Fruit fly (Drosophila melanogaster) whole organism, embryonic: Measurements from ENCODE around the gene CG11158.
A peak's percentile ranks its signal among the peaks of the same experiment; 100 is the strongest.

ENCODE experiments used
- Abd-B ChIP-seq: fragments of 200-800 bp; sonication (Bioruptor generic); optimal IDR thresholded peaks from 2 replicates; lab custom pipeline; 2018; ENCODE audit warnings: missing biosample characterization, mild to moderate bottlenecking, missing genetic modification characterization, moderate library complexity
- Adf1 ChIP-seq: fragments of 200-800 bp; sonication (Bioruptor generic); IDR thresholded peaks from 2 replicates; pipeline ENCODE4 v1.3.6; 2022; ENCODE audit warnings: missing biosample characterization, missing genetic modification characterization
- CG10274 ChIP-seq: fragments of 200-800 bp; sonication (Bioruptor generic); optimal IDR thresholded peaks from 3 replicates; lab custom pipeline; 2017; ENCODE audit warnings: missing biosample characterization, mild to moderate bottlenecking, missing genetic modification characterization
- CG10321 ChIP-seq: fragments of 200-800 bp; sonication (Bioruptor generic); IDR thresholded peaks from 2 replicates; pipeline ENCODE4 v1.3.6; 2022; ENCODE audit warnings: missing biosample characterization, missing genetic modification characterization
- CG10543 ChIP-seq: fragments of 200-800 bp; sonication (Bioruptor generic); optimal IDR thresholded peaks from 3 replicates; lab custom pipeline; 2017; ENCODE audit warnings: missing biosample characterization, mild to moderate bottlenecking, missing genetic modification characterization, moderate library complexity
- CG12219 ChIP-seq: fragments of 200-800 bp; sonication (Bioruptor generic); optimal IDR thresholded peaks from 3 replicates; lab custom pipeline; 2018; ENCODE audit warnings: missing biosample characterization, mild to moderate bottlenecking, missing genetic modification characterization
- CG13894 ChIP-seq: fragments of 200-800 bp; sonication (Bioruptor generic); optimal IDR thresholded peaks from 3 replicates; lab custom pipeline; 2018; ENCODE audit warnings: missing biosample characterization, mild to moderate bottlenecking, missing genetic modification characterization, moderate library complexity
- CG15514 ChIP-seq: fragments of 200-800 bp; sonication (Bioruptor generic); optimal IDR thresholded peaks from 3 replicates; lab custom pipeline; 2017; ENCODE audit warnings: missing biosample characterization, missing genetic modification characterization, mild to moderate bottlenecking, moderate library complexity, missing genetic modification reagents
- CG1602 ChIP-seq: fragments of 200-800 bp; sonication (Bioruptor generic); optimal IDR thresholded peaks from 3 replicates; lab custom pipeline; 2016; ENCODE audit warnings: missing biosample characterization, missing genetic modification characterization
- CG17612 ChIP-seq: fragments of 200-800 bp; sonication (Bioruptor generic); IDR thresholded peaks from 2 replicates; pipeline ENCODE4 v1.3.6; 2022; ENCODE audit warnings: missing biosample characterization, missing genetic modification characterization
- CG18262 ChIP-seq: fragments of 200-800 bp; optimal IDR thresholded peaks from 3 replicates; lab custom pipeline; 2019; ENCODE audit warnings: missing biosample characterization, mild to moderate bottlenecking, missing genetic modification characterization, moderate library complexity
- CG1832 ChIP-seq: fragments of 200-800 bp; sonication (Bioruptor generic); optimal IDR thresholded peaks from 2 replicates; lab custom pipeline; 2017; ENCODE audit warnings: missing biosample characterization, mild to moderate bottlenecking, missing genetic modification characterization, inconsistent platforms
- CG2120 ChIP-seq: fragments of 200-800 bp; sonication (Bioruptor generic); optimal IDR thresholded peaks from 3 replicates; lab custom pipeline; 2016; ENCODE audit warnings: missing biosample characterization, missing genetic modification characterization
- CG2678 ChIP-seq: fragments of 200-800 bp; sonication (Bioruptor generic); optimal IDR thresholded peaks from 3 replicates; lab custom pipeline; 2019; ENCODE audit warnings: missing biosample characterization, mild to moderate bottlenecking, missing genetic modification characterization, moderate library complexity
- CG32772 ChIP-seq: fragments of 200-800 bp; sonication (Bioruptor generic); IDR thresholded peaks from 2 replicates; pipeline ENCODE4 v1.3.6; 2022; ENCODE audit warnings: missing biosample characterization, missing genetic modification characterization
- CG3281 ChIP-seq: fragments of 200-800 bp; sonication (Bioruptor generic); optimal IDR thresholded peaks from 3 replicates; lab custom pipeline; 2017; ENCODE audit warnings: missing biosample characterization, mild to moderate bottlenecking, missing genetic modification characterization
- CG3847 ChIP-seq: fragments of 200-800 bp; sonication (Bioruptor generic); IDR thresholded peaks from 2 replicates; pipeline ENCODE4 v1.3.6; 2022; ENCODE audit warnings: missing biosample characterization, missing genetic modification characterization
- CG4707 ChIP-seq: fragments of 200-800 bp; sonication (Bioruptor generic); optimal IDR thresholded peaks from 2 replicates; lab custom pipeline; 2018; ENCODE audit warnings: missing biosample characterization, mild to moderate bottlenecking, missing genetic modification characterization, moderate library complexity
- CG4854 ChIP-seq: fragments of 200-800 bp; sonication (Bioruptor generic); optimal IDR thresholded peaks from 2 replicates; lab custom pipeline; 2016; ENCODE audit warnings: missing biosample characterization, missing genetic modification characterization, inconsistent platforms
- CG5953 ChIP-seq: fragments of 200-800 bp; sonication (Bioruptor generic); IDR thresholded peaks from 2 replicates; pipeline ENCODE4 v1.3.6; 2022; ENCODE audit warnings: missing biosample characterization, missing genetic modification characterization
- CG7786 ChIP-seq: fragments of 200-800 bp; sonication (Bioruptor generic); optimal IDR thresholded peaks from 2 replicates; lab custom pipeline; 2016; ENCODE audit warnings: missing biosample characterization, missing genetic modification characterization
- CG8281 ChIP-seq: fragments of 200-800 bp; sonication (Bioruptor generic); optimal IDR thresholded peaks from 2 replicates; lab custom pipeline; 2018; ENCODE audit warnings: missing biosample characterization, mild to moderate bottlenecking, missing genetic modification characterization, moderate library complexity
- CG9215 ChIP-seq: fragments of 200-800 bp; sonication (Bioruptor generic); IDR thresholded peaks from 2 replicates; pipeline ENCODE4 v1.3.6; 2022; ENCODE audit warnings: missing biosample characterization, missing genetic modification characterization
- D19B ChIP-seq: fragments of 200-800 bp; sonication (Bioruptor generic); optimal IDR thresholded peaks from 2 replicates; lab custom pipeline; 2017; ENCODE audit warnings: missing biosample characterization, mild to moderate bottlenecking, missing genetic modification characterization
- Dip3 ChIP-seq: fragments of 200-800 bp; sonication (Bioruptor generic); optimal IDR thresholded peaks from 3 replicates; lab custom pipeline; 2016; ENCODE audit warnings: missing biosample characterization, missing genetic modification characterization
- Ets65A ChIP-seq: fragments of 200-800 bp; sonication (Bioruptor generic); peaks from one replicate; lab custom pipeline; 2016; ENCODE audit warnings: missing biosample characterization, missing genetic modification characterization
- Fer3 ChIP-seq: fragments of 200-800 bp; sonication (Bioruptor generic); optimal IDR thresholded peaks from 2 replicates; lab custom pipeline; 2018; ENCODE audit warnings: missing biosample characterization, mild to moderate bottlenecking, missing genetic modification characterization, moderate library complexity
- Gug ChIP-seq: fragments of 200-800 bp; sonication (Bioruptor generic); IDR thresholded peaks from 4 replicates; pipeline ENCODE4 v1.3.6; 2022; ENCODE audit warnings: missing biosample characterization, missing genetic modification characterization
- HLH54F ChIP-seq: fragments of 200-800 bp; sonication (Bioruptor generic); optimal IDR thresholded peaks from 3 replicates; lab custom pipeline; 2016; ENCODE audit warnings: missing biosample characterization, missing genetic modification characterization
- HmgZ ChIP-seq: fragments of 200-800 bp; sonication (Bioruptor generic); optimal IDR thresholded peaks from 2 replicates; lab custom pipeline; 2018; ENCODE audit warnings: missing biosample characterization, mild to moderate bottlenecking, missing genetic modification characterization
- Hsf ChIP-seq: fragments of 200-800 bp; sonication (Bioruptor generic); optimal IDR thresholded peaks from 3 replicates; lab custom pipeline; 2016; ENCODE audit warnings: missing biosample characterization, missing genetic modification characterization
- Med ChIP-seq: fragments of 200-800 bp; sonication (Bioruptor generic); peaks from one replicate; lab custom pipeline; 2016; ENCODE audit warnings: missing biosample characterization, missing genetic modification characterization, mild to moderate bottlenecking, inconsistent platforms, moderate library complexity
- Rfx ChIP-seq: fragments of 200-800 bp; sonication (Bioruptor generic); IDR thresholded peaks from 2 replicates; pipeline ENCODE4 v1.3.6; 2022; ENCODE audit warnings: missing biosample characterization, missing genetic modification characterization
- Tbp ChIP-seq: fragments of >200 bp; optimal IDR thresholded peaks from 2 replicates; lab custom pipeline; 2018; ENCODE audit warnings: missing biosample characterization, missing genetic modification characterization
- br ChIP-seq: fragments of >200 bp; optimal IDR thresholded peaks from 2 replicates; lab custom pipeline; 2017
- crol ChIP-seq: fragments of 200-800 bp; sonication (Bioruptor generic); IDR thresholded peaks from 2 replicates; pipeline ENCODE4 v1.3.6; 2022; ENCODE audit warnings: missing biosample characterization, missing genetic modification characterization
- cwo ChIP-seq: fragments of 200-800 bp; sonication (Bioruptor generic); optimal IDR thresholded peaks from 3 replicates; lab custom pipeline; 2017; ENCODE audit warnings: missing biosample characterization, missing genetic modification characterization, mild to moderate bottlenecking, moderate library complexity, missing genetic modification reagents
- dmrt99B ChIP-seq: fragments of 200-800 bp; sonication (Bioruptor generic); optimal IDR thresholded peaks from 2 replicates; lab custom pipeline; 2018; ENCODE audit warnings: missing biosample characterization, mild to moderate bottlenecking, missing genetic modification characterization, moderate library complexity
- exex ChIP-seq: fragments of 200-800 bp; sonication (Bioruptor generic); optimal IDR thresholded peaks from 4 replicates; lab custom pipeline; 2018; ENCODE audit warnings: missing biosample characterization, mild to moderate bottlenecking, missing genetic modification characterization, moderate library complexity
- fd64A ChIP-seq: fragments of 200-800 bp; sonication (Bioruptor generic); optimal IDR thresholded peaks from 3 replicates; lab custom pipeline; 2018; ENCODE audit warnings: missing biosample characterization, mild to moderate bottlenecking, missing genetic modification characterization
- hkb ChIP-seq, 2 experiments: fragments of 200-800 bp in 1 of 2; fragments of >200 bp in 1 of 2; sonication (Bioruptor generic) in 1 of 2; IDR thresholded peaks in 1 of 2; optimal IDR thresholded peaks in 1 of 2; 2 replicates each; pipeline versions ENCODE4 v1.3.6 to Lab custom; 2017 to 2022; ENCODE audit warnings: missing biosample characterization in 1 of 2, missing genetic modification characterization in 1 of 2
- lab ChIP-seq: fragments of 200-800 bp; sonication (Bioruptor generic); optimal IDR thresholded peaks from 3 replicates; lab custom pipeline; 2017; ENCODE audit warnings: missing biosample characterization, missing genetic modification characterization, mild to moderate bottlenecking, moderate library complexity, missing genetic modification reagents
- mam ChIP-seq: fragments of 200-800 bp; sonication (Bioruptor generic); optimal IDR thresholded peaks from 3 replicates; lab custom pipeline; 2016; ENCODE audit warnings: missing biosample characterization, missing genetic modification characterization
- pho ChIP-seq: fragments of 200-800 bp; sonication (Bioruptor generic); optimal IDR thresholded peaks from 2 replicates; lab custom pipeline; 2016; ENCODE audit warnings: missing biosample characterization, missing genetic modification characterization
- scrt ChIP-seq: fragments of 200-800 bp; sonication (Bioruptor generic); optimal IDR thresholded peaks from 2 replicates; lab custom pipeline; 2018; ENCODE audit warnings: missing biosample characterization, mild to moderate bottlenecking, missing genetic modification characterization, moderate library complexity
- trh ChIP-seq: fragments of 200-800 bp; sonication (Bioruptor generic); optimal IDR thresholded peaks from 2 replicates; lab custom pipeline; 2016; ENCODE audit warnings: missing biosample characterization, missing genetic modification characterization
- zfh2 ChIP-seq: fragments of 200-800 bp; sonication (Bioruptor generic); optimal IDR thresholded peaks from 2 replicates; lab custom pipeline; 2016; ENCODE audit warnings: missing biosample characterization, missing genetic modification characterization

CG11158 gene

dm6 chrX:13669366-13669765, 13.4 kb upstream of the CG11158 start, which contains the start of gene CG15760 (continued):
- TF ChIP-seq Rfx (GFP tag; lab: Robert Waterston, UW) (0 out of 2 replicates have a peak, but pooled peaks have one; percentile 11), CG32772 (GFP tag; lab: Robert Waterston, UW) (no peak)

dm6 chrX:13670329-13670847, 12.4 kb upstream of the CG11158 start:
- no peak for TF ChIP-seq CG4707 (GFP tag; lab: Kevin White, UChicago)
- no peak for TF ChIP-seq CG5953 (GFP tag; lab: Robert Waterston, UW)
- peak; percentile 65 for TF ChIP-seq CG1832 (GFP tag; lab: Kevin White, UChicago)
- no peak for TF ChIP-seq CG2120 (GFP tag; lab: Kevin White, UChicago)
- TF ChIP-seq CG18262 (tag; lab: Kevin White, UChicago): no peak
- no peak for TF ChIP-seq pho (GFP tag; lab: Kevin White, UChicago)
- TF ChIP-seq Med: peak; percentile 24
- TF ChIP-seq dmrt99B (tag; lab: Kevin White, UChicago): no peak
- peak; percentile 39; the same call in 1 of the 2 replicates for TF ChIP-seq CG10321 (GFP tag; lab: Robert Waterston, UW)
- no peak for TF ChIP-seq fd64A (GFP tag; lab: Kevin White, UChicago)
- peak; percentile 59; the same call in 1 of the 2 replicates for TF ChIP-seq crol (GFP tag; lab: Robert Waterston, UW)
- peak; percentile 93 for TF ChIP-seq CG8281
- peak; percentile 94 for TF ChIP-seq Adf1 (GFP tag; lab: Robert Waterston, UW)
- TF ChIP-seq CG1602: no peak
- TF ChIP-seq trh (GFP tag; lab: Kevin White, UChicago): no peak
- TF ChIP-seq, all 482 proteins: peak for 6

dm6 chrX:13676458-13676944, 6.3 kb upstream of the CG11158 start, which contains the start of gene CG11162:
Gene CG11162, plus strand, starts transcription at chrX:13676894.
- peak; percentile 75 for TF ChIP-seq exex
- TF ChIP-seq CG7786 (GFP tag; lab: Kevin White, UChicago): peak; percentile 28
- TF ChIP-seq CG3847 (GFP tag; lab: Robert Waterston, UW): 0 out of 2 replicates have a peak, but pooled peaks have one; percentile 13
- TF ChIP-seq HLH54F: peak; percentile 30
- TF ChIP-seq CG10274: peak; percentile 93
- peak; percentile 77 for TF ChIP-seq CG2678
- TF ChIP-seq Fer3: peak; percentile 38
- TF ChIP-seq CG10543 (GFP tag; lab: Kevin White, UChicago): no peak
- peak; percentile 3 for TF ChIP-seq HmgZ (tag; lab: Kevin White, UChicago)
- TF ChIP-seq br: no peak
- TF ChIP-seq CG12219 (GFP tag; lab: Kevin White, UChicago): no peak
- TF ChIP-seq CG9215 (GFP tag; lab: Robert Waterston, UW): 0 out of 2 replicates have a peak, but pooled peaks have one; percentile 16
- no peak for TF ChIP-seq Tbp
- TF ChIP-seq Gug (GFP tag; lab: Robert Waterston, UW): no peak
- no peak for TF ChIP-seq CG4854 (GFP tag; lab: Kevin White, UChicago)
- TF ChIP-seq CG17612 (GFP tag; lab: Robert Waterston, UW): no peak
- TF ChIP-seq Abd-B (GFP tag; lab: Kevin White, UChicago): no peak
- peak; percentile 77 for TF ChIP-seq Ets65A
- TF ChIP-seq Dip3 (GFP tag; lab: Kevin White, UChicago): peak; percentile 41
- peak; percentile 49 for TF ChIP-seq zfh2
- no peak for TF ChIP-seq Hsf (GFP tag; lab: Kevin White, UChicago)
- no peak for TF ChIP-seq hkb (optimal IDR thresholded peaks at IDR 0.05; lab: Kevin White, UChicago)
- TF ChIP-seq hkb (GFP tag; IDR thresholded peaks at IDR 0.05; lab: Robert Waterston, UW): no peak
- TF ChIP-seq lab: peak; percentile 70
- TF ChIP-seq scrt: peak; percentile 38
- TF ChIP-seq D19B (GFP tag; lab: Kevin White, UChicago): peak; percentile 52
- peak; percentile 72 for TF ChIP-seq CG3281 (GFP tag; lab: Kevin White, UChicago)
- TF ChIP-seq Med: peak; percentile 49
- TF ChIP-seq cwo (GFP tag; lab: Kevin White, UChicago): peak; percentile 75
- TF ChIP-seq mam (GFP tag; lab: Kevin White, UChicago): peak; percentile 41
- TF ChIP-seq CG15514: peak; percentile 2
- TF ChIP-seq CG13894 (tag; lab: Kevin White, UChicago): peak; percentile 39
